Fruit fly (Drosophila melanogaster) whole organism, wandering third instar larva: ENCODE data around the gene rictor.

Experiments
- Dfd ChIP-seq: fragments of >200 bp; optimal IDR thresholded peaks from 2 replicates; lab custom pipeline; 2017; ENCODE audit warnings: missing biosample characterization, missing genetic modification characterization
- Mio ChIP-seq: sonication (Bioruptor generic); optimal IDR thresholded peaks from 2 replicates; lab custom pipeline; 2016; ENCODE audit warnings: missing biosample characterization, missing genetic modification characterization
- h ChIP-seq: fragments of 200-800 bp; sonication (Bioruptor generic); optimal IDR thresholded peaks from 3 replicates; lab custom pipeline; 2016; ENCODE audit warnings: missing biosample characterization, mild to moderate bottlenecking, missing genetic modification characterization
- psq ChIP-seq: fragments of 200-800 bp; sonication (Bioruptor generic); optimal IDR thresholded peaks from 3 replicates; lab custom pipeline; 2017; ENCODE audit warnings: missing biosample characterization, mild to moderate bottlenecking, missing genetic modification characterization, moderate library complexity
- sage ChIP-seq: fragments of 200-800 bp; sonication (Bioruptor generic); optimal IDR thresholded peaks from 2 replicates; lab custom pipeline; 2016; ENCODE audit warnings: missing biosample characterization, mild to moderate bottlenecking, missing genetic modification characterization

DNA sequence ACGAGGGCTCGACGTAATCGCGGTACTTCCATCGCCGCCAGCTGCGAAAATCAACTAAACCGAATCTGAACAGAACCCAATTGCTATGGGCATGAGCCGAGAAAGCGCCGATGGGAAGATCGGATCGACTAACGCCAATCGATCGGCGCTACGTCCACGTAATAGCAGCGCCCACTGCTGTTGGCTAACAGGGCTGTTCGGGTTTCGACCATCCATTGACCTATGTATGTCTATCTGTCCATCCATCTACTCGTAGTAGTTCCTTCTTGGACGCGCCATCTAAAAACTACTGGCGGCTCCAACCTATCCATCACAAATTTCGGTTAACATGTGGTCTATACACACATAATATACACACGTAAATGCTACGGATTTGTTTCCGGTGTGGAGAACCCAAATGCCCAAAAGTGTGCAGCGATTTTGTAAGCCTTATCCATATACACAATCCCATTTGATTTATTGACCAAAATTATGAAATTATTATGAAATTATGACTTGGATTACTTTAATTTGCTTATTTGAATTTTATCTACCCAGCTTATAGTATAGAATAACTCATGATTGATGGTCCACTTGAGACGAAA, 19.2 kb downstream of the rictor start, which contains the start of gene CG14196:
- TF ChIP-seq Dfd (GFP tag; lab: Kevin White, UChicago) (no peak), h (no peak), psq (GFP tag; lab: Kevin White, UChicago) (no peak), sage (GFP tag; lab: Kevin White, UChicago) (no peak), Mio (GFP tag; lab: Kevin White, UChicago) (no peak)
